Fruit fly (Drosophila melanogaster) whole organism, embryonic: Measurements from ENCODE around the gene Alg7.

Source experiments
- Antp ChIP-seq: fragments of 200-800 bp; sonication (Bioruptor generic); optimal IDR thresholded peaks from 3 replicates; lab custom pipeline; 2016; ENCODE audit warnings: missing biosample characterization, missing genetic modification characterization
- BEAF-32 ChIP-seq: fragments of 200-800 bp; sonication (Bioruptor generic); optimal IDR thresholded peaks from 3 replicates; lab custom pipeline; 2017; ENCODE audit warnings: missing biosample characterization, missing genetic modification characterization, mild to moderate bottlenecking, moderate library complexity, missing genetic modification reagents
- Bdp1 ChIP-seq: fragments of 200-800 bp; sonication (Bioruptor generic); optimal IDR thresholded peaks from 3 replicates; lab custom pipeline; 2016; ENCODE audit warnings: missing biosample characterization, missing genetic modification characterization
- C15 ChIP-seq: fragments of 200-800 bp; sonication (Bioruptor generic); IDR thresholded peaks from 3 replicates; pipeline ENCODE4 v1.3.6; 2022; ENCODE audit warnings: missing biosample characterization, missing genetic modification characterization
- CG10209 ChIP-seq: fragments of 200-800 bp; sonication (Bioruptor generic); optimal IDR thresholded peaks from 3 replicates; lab custom pipeline; 2017; ENCODE audit warnings: missing biosample characterization, mild to moderate bottlenecking, missing genetic modification characterization, missing genetic modification reagents
- CG10959 ChIP-seq: fragments of 200-800 bp; sonication (Bioruptor generic); IDR thresholded peaks from 2 replicates; pipeline ENCODE4 v1.3.6; 2022; ENCODE audit warnings: missing biosample characterization, missing genetic modification characterization
- CG12071 ChIP-seq: fragments of 200-800 bp; sonication (Bioruptor generic); optimal IDR thresholded peaks from 3 replicates; lab custom pipeline; 2018; ENCODE audit warnings: missing biosample characterization, mild to moderate bottlenecking, missing genetic modification characterization
- CG12769 ChIP-seq: fragments of 200-800 bp; sonication (Bioruptor generic); optimal IDR thresholded peaks from 2 replicates; lab custom pipeline; 2019; ENCODE audit warnings: missing biosample characterization, mild to moderate bottlenecking, missing genetic modification characterization, moderate library complexity
- CG13123 ChIP-seq: fragments of 200-800 bp; sonication (Bioruptor generic); optimal IDR thresholded peaks from 2 replicates; lab custom pipeline; 2016; ENCODE audit warnings: missing biosample characterization, missing genetic modification characterization
- CG14965 ChIP-seq: fragments of 200-800 bp; sonication (Bioruptor generic); optimal IDR thresholded peaks from 2 replicates; lab custom pipeline; 2016; ENCODE audit warnings: missing biosample characterization, missing genetic modification characterization, borderline replicate concordance
- CG15479 ChIP-seq: fragments of 200-800 bp; sonication (Bioruptor generic); optimal IDR thresholded peaks from 3 replicates; lab custom pipeline; 2019; ENCODE audit warnings: missing biosample characterization, mild to moderate bottlenecking, missing genetic modification characterization, moderate library complexity
- CG15601 ChIP-seq: fragments of 200-800 bp; sonication (Bioruptor generic); optimal IDR thresholded peaks from 3 replicates; lab custom pipeline; 2019; ENCODE audit warnings: missing biosample characterization, mild to moderate bottlenecking, missing genetic modification characterization, moderate library complexity
- CG1647 ChIP-seq: fragments of 200-800 bp; sonication (Bioruptor generic); optimal IDR thresholded peaks from 3 replicates; lab custom pipeline; 2016; ENCODE audit warnings: missing biosample characterization, missing genetic modification characterization
- CG17361 ChIP-seq: fragments of 200-800 bp; sonication (Bioruptor generic); IDR thresholded peaks from 3 replicates; pipeline ENCODE4 v1.3.6; 2022; ENCODE audit warnings: missing biosample characterization, missing genetic modification characterization
- CG3407 ChIP-seq: fragments of 200-800 bp; sonication (Bioruptor generic); optimal IDR thresholded peaks from 2 replicates; lab custom pipeline; 2018; ENCODE audit warnings: missing biosample characterization, mild to moderate bottlenecking, missing genetic modification characterization
- CG4328 ChIP-seq: fragments of 200-800 bp; sonication (Bioruptor generic); optimal IDR thresholded peaks from 3 replicates; lab custom pipeline; 2017; ENCODE audit warnings: missing biosample characterization, missing genetic modification reagents, missing genetic modification characterization
- CG4617 ChIP-seq: fragments of 200-800 bp; sonication (Bioruptor generic); optimal IDR thresholded peaks from 3 replicates; lab custom pipeline; 2016; ENCODE audit warnings: missing biosample characterization, missing genetic modification characterization, borderline replicate concordance
- CG5245 ChIP-seq: fragments of 200-800 bp; sonication (Bioruptor generic); optimal IDR thresholded peaks from 3 replicates; lab custom pipeline; 2016; ENCODE audit warnings: missing biosample characterization, missing genetic modification characterization
- CG7928 ChIP-seq: fragments of 200-800 bp; sonication (Bioruptor generic); optimal IDR thresholded peaks from 2 replicates; lab custom pipeline; 2017; ENCODE audit warnings: missing biosample characterization, mild to moderate bottlenecking, missing genetic modification characterization
- CG9215 ChIP-seq: fragments of 200-800 bp; sonication (Bioruptor generic); IDR thresholded peaks from 2 replicates; pipeline ENCODE4 v1.3.6; 2022; ENCODE audit warnings: missing biosample characterization, missing genetic modification characterization
- CG9609 ChIP-seq: fragments of 200-800 bp; sonication (Bioruptor generic); optimal IDR thresholded peaks from 3 replicates; lab custom pipeline; 2016; ENCODE audit warnings: missing biosample characterization, missing genetic modification characterization
- CG9876 ChIP-seq: fragments of 200-800 bp; sonication (Bioruptor generic); optimal IDR thresholded peaks from 2 replicates; lab custom pipeline; 2016; ENCODE audit warnings: missing biosample characterization, missing genetic modification characterization
- Dbx ChIP-seq: fragments of 200-800 bp; sonication (Bioruptor generic); IDR thresholded peaks from 3 replicates; pipeline ENCODE4 v1.3.6; 2022; ENCODE audit warnings: missing biosample characterization, missing genetic modification characterization
- Hey ChIP-seq: fragments of 200-800 bp; sonication (Bioruptor generic); optimal IDR thresholded peaks from 3 replicates; lab custom pipeline; 2018; ENCODE audit warnings: missing biosample characterization, mild to moderate bottlenecking, missing genetic modification characterization
- Hmx ChIP-seq: fragments of 200-800 bp; sonication (Bioruptor generic); optimal IDR thresholded peaks from 2 replicates; lab custom pipeline; 2016; ENCODE audit warnings: missing biosample characterization, missing genetic modification characterization
- Lpt ChIP-seq: fragments of >200 bp; optimal IDR thresholded peaks from 2 replicates; lab custom pipeline; 2018; ENCODE audit warnings: missing biosample characterization, missing genetic modification characterization
- Med ChIP-seq: fragments of 200-800 bp; sonication (Bioruptor generic); peaks from one replicate; lab custom pipeline; 2016; ENCODE audit warnings: missing biosample characterization, missing genetic modification characterization, mild to moderate bottlenecking, inconsistent platforms, moderate library complexity
- Six4 ChIP-seq: fragments of 200-800 bp; sonication (Bioruptor generic); optimal IDR thresholded peaks from 2 replicates; lab custom pipeline; 2016; ENCODE audit warnings: missing biosample characterization, missing genetic modification characterization
- Ssrp ChIP-seq: fragments of 200-800 bp; sonication (Bioruptor generic); optimal IDR thresholded peaks from 2 replicates; lab custom pipeline; 2018; ENCODE audit warnings: missing biosample characterization, mild to moderate bottlenecking, missing genetic modification characterization, moderate library complexity
- Trl ChIP-seq, 3 experiments: fragments of >200 bp in 2 of 3; fragments of 200-800 bp in 1 of 3; sonication (Bioruptor generic) in 1 of 3; optimal IDR thresholded peaks; 2 replicates in 1 of 3; 3 replicates in 2 of 3; lab custom pipeline; 2016 to 2017; ENCODE audit warnings: missing biosample characterization in 1 of 3, missing genetic modification characterization in 1 of 3
- ase ChIP-seq: fragments of 200-800 bp; sonication (Bioruptor generic); IDR thresholded peaks from 3 replicates; pipeline ENCODE4 v1.3.6; 2022; ENCODE audit warnings: missing biosample characterization, missing genetic modification characterization
- az2 ChIP-seq: fragments of 200-800 bp; sonication (Bioruptor generic); optimal IDR thresholded peaks from 3 replicates; lab custom pipeline; 2016; ENCODE audit warnings: missing biosample characterization, missing genetic modification characterization
- bbx ChIP-seq: fragments of 200-800 bp; sonication (Bioruptor generic); IDR thresholded peaks from 2 replicates; pipeline ENCODE4 v1.3.6; 2022; ENCODE audit warnings: missing biosample characterization, missing genetic modification characterization; ENCODE audit not compliant: partially characterized antibody
- croc ChIP-seq: fragments of 200-800 bp; sonication (Bioruptor generic); conservative IDR thresholded peaks from 3 replicates; pipeline ENCODE4 v1.3.6; 2022; ENCODE audit warnings: missing biosample characterization, missing genetic modification characterization
- crol ChIP-seq: fragments of 200-800 bp; sonication (Bioruptor generic); IDR thresholded peaks from 2 replicates; pipeline ENCODE4 v1.3.6; 2022; ENCODE audit warnings: missing biosample characterization, missing genetic modification characterization
- da ChIP-seq: fragments of 200-800 bp; sonication (Bioruptor generic); optimal IDR thresholded peaks from 2 replicates; lab custom pipeline; 2016; ENCODE audit warnings: missing biosample characterization, missing genetic modification characterization
- ewg ChIP-seq: fragments of 200-800 bp; sonication (Bioruptor generic); optimal IDR thresholded peaks from 3 replicates; lab custom pipeline; 2017; ENCODE audit warnings: mild to moderate bottlenecking, missing biosample characterization, missing genetic modification reagents, missing genetic modification characterization
- grn ChIP-seq: fragments of 200-800 bp; sonication (Bioruptor generic); optimal IDR thresholded peaks from 3 replicates; lab custom pipeline; 2017; ENCODE audit warnings: missing biosample characterization, missing genetic modification characterization
- nerfin-1 ChIP-seq: fragments of 200-800 bp; sonication (Bioruptor generic); optimal IDR thresholded peaks from 3 replicates; lab custom pipeline; 2019; ENCODE audit warnings: missing biosample characterization, mild to moderate bottlenecking, missing genetic modification characterization, moderate library complexity
- nom ChIP-seq: fragments of 200-800 bp; sonication (Bioruptor generic); optimal IDR thresholded peaks from 2 replicates; lab custom pipeline; 2017; ENCODE audit warnings: missing biosample characterization, missing genetic modification characterization, mild to moderate bottlenecking, moderate library complexity, missing genetic modification reagents
- phol ChIP-seq: fragments of 200-800 bp; sonication (Bioruptor generic); optimal IDR thresholded peaks from 3 replicates; lab custom pipeline; 2018; ENCODE audit warnings: missing biosample characterization, mild to moderate bottlenecking, missing genetic modification characterization, moderate library complexity
- sna ChIP-seq: fragments of 200-800 bp; sonication (Bioruptor generic); IDR thresholded peaks from 2 replicates; pipeline ENCODE4 v1.3.6; 2022; ENCODE audit warnings: missing biosample characterization, missing genetic modification characterization; ENCODE audit not compliant: partially characterized antibody
- sqz ChIP-seq: fragments of 200-800 bp; sonication (Bioruptor generic); optimal IDR thresholded peaks from 3 replicates; lab custom pipeline; 2018; ENCODE audit warnings: missing biosample characterization, mild to moderate bottlenecking, missing genetic modification characterization
- stwl ChIP-seq: fragments of 200-800 bp; sonication (Bioruptor generic); optimal IDR thresholded peaks from 3 replicates; lab custom pipeline; 2018; ENCODE audit warnings: missing biosample characterization, mild to moderate bottlenecking, missing genetic modification characterization, moderate library complexity
- tin ChIP-seq: fragments of 200-800 bp; sonication (Bioruptor generic); optimal IDR thresholded peaks from 3 replicates; lab custom pipeline; 2016; ENCODE audit warnings: missing biosample characterization, missing genetic modification characterization
- tup ChIP-seq: fragments of 200-800 bp; sonication (Bioruptor generic); optimal IDR thresholded peaks from 2 replicates; lab custom pipeline; 2016; ENCODE audit warnings: missing biosample characterization, mild to moderate bottlenecking, missing genetic modification characterization, moderate library complexity
- wor ChIP-seq: fragments of 200-800 bp; sonication (Bioruptor generic); IDR thresholded peaks from 2 replicates; pipeline ENCODE4 v1.3.6; 2022; ENCODE audit warnings: missing biosample characterization, missing genetic modification characterization
- z ChIP-seq: fragments of 200-800 bp; sonication (Bioruptor generic); IDR thresholded peaks from 3 replicates; pipeline ENCODE4 v1.3.6; 2022; ENCODE audit warnings: missing biosample characterization, missing genetic modification characterization

Gene Alg7

dm6 chr2L:13164994-13165801 lies 13.8 kb upstream of the Alg7 start, which contains the start of gene Sirt1 (continued):
- TF ChIP-seq Ssrp (tag; lab: Kevin White, UChicago) = peak; percentile 93
- no peak for TF ChIP-seq Hmx (GFP tag; lab: Kevin White, UChicago)
- peak; percentile 63; the same call in 1 of the 2 replicates for TF ChIP-seq bbx (GFP tag; lab: Robert Waterston, UW)
- peak; percentile 64 for TF ChIP-seq nom (GFP tag; lab: Kevin White, UChicago)
- no peak for TF ChIP-seq C15
- peak; percentile 80 for TF ChIP-seq nerfin-1
- peak; percentile 11 for TF ChIP-seq tup
- peak; percentile 84 for TF ChIP-seq tin
- TF ChIP-seq ase = peak; percentile 59; the same call in 1 of the 3 replicates
- peak; percentile 38 for TF ChIP-seq CG5245
- no peak for TF ChIP-seq Hey
- TF ChIP-seq CG3407 (GFP tag; lab: Kevin White, UChicago) = peak; percentile 72
- TF ChIP-seq CG15601 (tag; lab: Kevin White, UChicago) = peak; percentile 78
- TF ChIP-seq phol = peak; percentile 87
- TF ChIP-seq CG9876 (GFP tag; lab: Kevin White, UChicago) = no peak
- no peak for TF ChIP-seq CG14965 (GFP tag; lab: Kevin White, UChicago)
- peak; percentile 55 for TF ChIP-seq ewg (GFP tag; lab: Kevin White, UChicago)
- peak; percentile 88 for TF ChIP-seq CG9215 (GFP tag; lab: Robert Waterston, UW)
- TF ChIP-seq BEAF-32 (GFP tag; lab: Kevin White, UChicago) = peak; percentile 25
- TF ChIP-seq Med (GFP tag; lab: Kevin White, UChicago) = peak; percentile 88
- 0 out of 2 replicates have a peak, but pooled peaks have one; percentile 21 for TF ChIP-seq crol (GFP tag; lab: Robert Waterston, UW)
- peak; percentile 45 for TF ChIP-seq CG4617 (GFP tag; lab: Kevin White, UChicago)
- TF ChIP-seq wor (GFP tag; lab: Robert Waterston, UW) = peak; percentile 75
- no peak for TF ChIP-seq grn (GFP tag; lab: Kevin White, UChicago)
- no peak for TF ChIP-seq Trl (optimal IDR thresholded peaks at IDR 0.05; lab: Kevin White, UChicago)
- TF ChIP-seq Trl (GFP tag; optimal IDR thresholded peaks at IDR 0.05; lab: Kevin White, UChicago) = peak; percentile 14
- TF ChIP-seq CG17361 (GFP tag; lab: Robert Waterston, UW) = peak; percentile 98
- no peak for TF ChIP-seq CG15479 (GFP tag; lab: Kevin White, UChicago)
- no peak for TF ChIP-seq sqz (GFP tag; lab: Kevin White, UChicago)
- TF ChIP-seq Six4 (GFP tag; lab: Kevin White, UChicago) = peak; percentile 83
- peak; percentile 75 for TF ChIP-seq croc (GFP tag; lab: Robert Waterston, UW)
- TF ChIP-seq CG10959 (GFP tag; lab: Robert Waterston, UW) = peak; percentile 55
- TF ChIP-seq az2 (GFP tag; lab: Kevin White, UChicago) = peak; percentile 92
- TF ChIP-seq z (GFP tag; lab: Robert Waterston, UW) = peak; percentile 8; the same call in 1 of the 3 replicates
- TF ChIP-seq CG1647 (GFP tag; lab: Kevin White, UChicago) = no peak
- TF ChIP-seq Dbx = peak; percentile 84; the same call in 2 of the 3 replicates
- peak; percentile 31 for TF ChIP-seq Antp (GFP tag; lab: Kevin White, UChicago)
- TF ChIP-seq sna = no peak
- TF ChIP-seq Lpt (GFP tag; lab: Kevin White, UChicago) = no peak
- peak; percentile 18 for TF ChIP-seq stwl (tag; lab: Kevin White, UChicago)
- peak; percentile 39 for TF ChIP-seq CG9609 (GFP tag; lab: Kevin White, UChicago)
- peak; percentile 88 for TF ChIP-seq CG10209 (GFP tag; lab: Kevin White, UChicago)
- TF ChIP-seq CG12769 (tag; lab: Kevin White, UChicago) = peak; percentile 14
- TF ChIP-seq CG7928 (GFP tag; lab: Kevin White, UChicago) = peak; percentile 51
- TF ChIP-seq Bdp1 = peak; percentile 19
- peak; percentile 72 for TF ChIP-seq CG13123 (GFP tag; lab: Kevin White, UChicago)
- TF ChIP-seq da (GFP tag; lab: Kevin White, UChicago) = no peak
- TF ChIP-seq CG4328 (GFP tag; lab: Kevin White, UChicago) = peak; percentile 74
- TF ChIP-seq CG12071 (GFP tag; lab: Kevin White, UChicago) = no peak
